Worm (Caenorhabditis elegans): Measurements from ENCODE around the gene Y47D7A.9.
A peak's percentile ranks its signal among the peaks of the same experiment; 100 is the strongest.
"Not testable (repeated sequence)": the region's sequence is repeated elsewhere in the genome, so short reads cannot be mapped to it uniquely, and the experiment has no call there.

Gene Y47D7A.9

ce11 chrV:4432783-4433237, 9.1 kb upstream of the Y47D7A.9 start, which contains the start of gene Y47D7A.15:
TSS of gene Y47D7A.15 (minus strand) at chrV:4433187.
- no peak for TF ChIP-seq mep-1 (tag; optimal IDR thresholded peaks at IDR 0.05)
- peak; percentile 82 for TF ChIP-seq aha-1 (tag)
- TF ChIP-seq gei-8 (GFP tag; optimal IDR thresholded peaks at IDR 0.05), result no peak
- TF ChIP-seq set-16 (GFP tag; IDR thresholded peaks at IDR 0.05), result peak; percentile 96
- 0 out of 2 replicates have a peak, but pooled peaks have one; percentile 45 for TF ChIP-seq dmd-8 (GFP tag; IDR thresholded peaks at IDR 0.05)

DNA sequence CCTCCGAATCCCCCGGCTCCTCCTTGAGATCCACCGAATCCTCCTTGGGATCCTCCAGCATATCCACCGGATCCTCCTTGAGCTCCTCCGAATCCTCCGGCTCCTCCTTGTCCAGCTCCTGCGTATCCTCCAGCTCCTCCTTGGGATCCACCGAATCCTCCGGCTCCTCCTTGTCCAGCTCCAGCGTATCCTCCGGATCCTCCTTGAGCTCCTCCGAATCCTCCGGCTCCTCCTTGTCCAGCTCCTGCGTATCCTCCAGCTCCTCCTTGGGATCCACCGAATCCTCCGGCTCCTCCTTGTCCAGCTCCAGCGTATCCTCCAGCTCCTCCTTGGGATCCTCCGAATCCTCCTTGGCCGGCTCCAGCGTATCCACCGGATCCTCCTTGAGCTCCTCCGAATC, 8.4 kb upstream of the Y47D7A.9 start:
- peak in 1 of 2 experiments; percentile 22 for TF ChIP-seq unc-62 (GFP tag; optimal IDR thresholded peaks at IDR 0.05 in 1 of 2)
- TF ChIP-seq unc-62 (tag; optimal IDR thresholded peaks at IDR 0.05), result not testable (repeated sequence)
- peak; percentile 46; the same call in 1 of the 2 replicates for TF ChIP-seq set-16 (GFP tag; IDR thresholded peaks at IDR 0.05)

DNA sequence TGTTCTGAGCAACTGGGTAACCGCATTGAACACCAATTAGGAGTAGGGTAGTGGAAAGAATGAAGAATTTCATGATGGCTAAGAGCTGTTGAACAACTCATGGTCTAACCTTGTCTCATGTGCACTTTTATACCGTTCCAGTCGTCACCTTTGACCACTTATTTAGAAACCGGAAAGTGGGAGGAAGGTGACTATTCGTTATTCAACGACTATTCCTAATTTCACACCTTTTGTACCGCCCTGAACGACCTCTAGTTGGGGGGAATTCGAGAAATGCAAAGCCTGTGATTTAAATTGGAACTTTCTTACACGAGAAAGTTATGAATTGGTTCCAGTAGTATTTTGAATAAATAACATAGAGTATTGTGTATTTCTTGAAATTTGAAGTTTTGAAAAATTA, 5.8 kb upstream of the Y47D7A.9 start, which contains the start of gene Y47D7A.12:
TSS of gene Y47D7A.12 (minus strand) at position 101 of the 400 bp plus-strand sequence.
- TF ChIP-seq vab-7 (GFP tag; IDR thresholded peaks at IDR 0.05) (no peak), zfp-3 (GFP tag; conservative IDR thresholded peaks at IDR 0.05) (no peak), ceh-28 (tag; optimal IDR thresholded peaks at IDR 0.05) (no peak), spr-3 (GFP tag; optimal IDR thresholded peaks at IDR 0.05) (no peak), nhr-28 (tag; optimal IDR thresholded peaks at IDR 0.05) (no peak), ceh-82 (tag; optimal IDR thresholded peaks at IDR 0.05) (no peak), F26F4.8 (GFP tag; conservative IDR thresholded peaks at IDR 0.05) (no peak), nhr-42 (GFP tag; IDR thresholded peaks at IDR 0.05) (no peak), tra-1 (GFP tag; IDR thresholded peaks at IDR 0.05) (no peak), nhr-10 (tag; optimal IDR thresholded peaks at IDR 0.05) (no peak), F44E2.7 (GFP tag; IDR thresholded peaks at IDR 0.05) (no peak), lin-29 (GFP tag; IDR thresholded peaks at IDR 0.05) (no peak), T26A8.4 (GFP tag; IDR thresholded peaks at IDR 0.05) (no peak), F37D6.2 (tag; optimal IDR thresholded peaks at IDR 0.05) (no peak), pqm-1 (tag; optimal IDR thresholded peaks at IDR 0.05) (no peak), mes-2 (tag; optimal IDR thresholded peaks at IDR 0.05; ENCODE audit: poor library complexity, severe bottlenecking) (no peak), madf-5 (GFP tag; IDR thresholded peaks at IDR 0.05) (no peak), ama-1 (optimal IDR thresholded peaks at IDR 0.05) (no peak)

ce11 chrV:4428202-4428601, 4.4 kb upstream of the Y47D7A.9 start, which contains the start of gene Y47D7A.11:
TSS of gene Y47D7A.11 (minus strand) at chrV:4428302.
- TF ChIP-seq unc-62 (GFP tag; optimal IDR thresholded peaks at IDR 0.05 in 1 of 2) (peak in 1 of 2 experiments; percentile 28), unc-62 (tag; optimal IDR thresholded peaks at IDR 0.05) (no peak), egl-43 (GFP tag; IDR thresholded peaks at IDR 0.05) (no peak), mes-2 (tag; optimal IDR thresholded peaks at IDR 0.05; ENCODE audit: poor library complexity, severe bottlenecking) (no peak), rbr-2 (tag; optimal IDR thresholded peaks at IDR 0.05) (no peak), daf-19 (GFP tag; conservative IDR thresholded peaks at IDR 0.05) (no peak)

ce11 chrV:4423087-4423486, 673 bp downstream of the Y47D7A.9 start:
- TF ChIP-seq spr-3 (GFP tag; optimal IDR thresholded peaks at IDR 0.05), result no peak
- peak; percentile 63; the same call in 1 of the 2 replicates for TF ChIP-seq set-16 (GFP tag; IDR thresholded peaks at IDR 0.05)
- no peak for TF ChIP-seq hlh-11 (tag; optimal IDR thresholded peaks at IDR 0.05)
- no peak for TF ChIP-seq nhr-41 (GFP tag; IDR thresholded peaks at IDR 0.05)
- TF ChIP-seq R02D3.7 (tag; optimal IDR thresholded peaks at IDR 0.05), result no peak
- no peak for TF ChIP-seq snpc-1.2 (GFP tag; IDR thresholded peaks at IDR 0.05)
- TF ChIP-seq Y75B8A.6 (GFP tag; IDR thresholded peaks at IDR 0.05), result no peak

DNA sequence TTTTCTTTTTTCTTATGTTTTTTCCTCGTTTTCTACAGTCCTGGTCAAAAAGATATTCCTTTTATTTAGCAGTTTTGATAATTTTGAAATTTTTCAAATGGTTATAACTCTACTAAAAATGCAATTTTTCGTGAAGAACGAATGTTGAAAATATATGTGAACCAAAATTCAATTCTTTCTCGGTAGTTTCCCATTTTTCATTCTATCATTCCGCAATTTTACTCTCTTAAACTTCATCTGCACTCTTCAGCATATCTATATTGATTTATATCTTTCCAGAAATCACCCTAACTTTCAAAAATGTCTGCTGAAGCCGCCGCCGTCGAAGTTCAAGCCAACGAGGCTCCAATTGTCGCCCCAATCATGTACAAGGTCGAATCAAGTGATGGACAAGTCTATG, 1.6 kb downstream of the Y47D7A.9 start, which contains the start of gene skr-7:
TSS of gene skr-7 (plus strand) at position 301 of the 400 bp plus-strand sequence.
- TF ChIP-seq rbr-2 (tag; optimal IDR thresholded peaks at IDR 0.05), result no peak
- TF ChIP-seq spr-1 (tag; optimal IDR thresholded peaks at IDR 0.05), result no peak
- no peak for TF ChIP-seq Y48G9A.11 (GFP tag; IDR thresholded peaks at IDR 0.05)
- TF ChIP-seq lin-1 (GFP tag; IDR thresholded peaks at IDR 0.05), result no peak
- TF ChIP-seq hlh-30 (tag; optimal IDR thresholded peaks at IDR 0.05; ENCODE audit: insufficient read depth), result no peak
- no peak for TF ChIP-seq F26F4.8 (GFP tag; conservative IDR thresholded peaks at IDR 0.05)
- no peak for TF ChIP-seq egl-43 (GFP tag; IDR thresholded peaks at IDR 0.05)
- no peak for TF ChIP-seq lir-3 (tag; optimal IDR thresholded peaks at IDR 0.05)
- TF ChIP-seq daf-12 (tag; optimal IDR thresholded peaks at IDR 0.05), result no peak
- TF ChIP-seq ztf-7 (tag; optimal IDR thresholded peaks at IDR 0.05), result no peak
- TF ChIP-seq mdt-29 (GFP tag; IDR thresholded peaks at IDR 0.05), result no peak
- TF ChIP-seq zip-2 (tag; optimal IDR thresholded peaks at IDR 0.05), result no peak
- no peak for TF ChIP-seq daf-19 (GFP tag; conservative IDR thresholded peaks at IDR 0.05)
- no peak for TF ChIP-seq aha-1 (tag)
- TF ChIP-seq attf-4 (tag; optimal IDR thresholded peaks at IDR 0.05), result no peak
- no peak for TF ChIP-seq sdz-12 (GFP tag; optimal IDR thresholded peaks at IDR 0.05)

All from whole organism, L4 larva.